Worm (Caenorhabditis elegans): ENCODE data around the gene srg-8.

The srg-8 gene

ce11 chrIII:6231880-6232279, 22.8 kb downstream of the srg-8 start:
- TF ChIP-seq hmg-1.2 (GFP tag; IDR thresholded peaks at IDR 0.05) (peak; percentile 68; the same call in 1 of the 2 replicates), nhr-80 (tag; optimal IDR thresholded peaks at IDR 0.05) (peak; percentile 68), rec-8 (tag; optimal IDR thresholded peaks at IDR 0.05) (no peak)

ce11 chrIII:6230870-6231269, 23.8 kb downstream of the srg-8 start, which contains the start of gene esyt-2:
TSS of gene esyt-2 (minus strand) at chrIII:6230970.
- no peak for TF ChIP-seq nfya-2 (GFP tag; IDR thresholded peaks at IDR 0.05)
- TF ChIP-seq ekl-4 (GFP tag; IDR thresholded peaks at IDR 0.05), result no peak
- no peak for TF ChIP-seq egl-18 (GFP tag; IDR thresholded peaks at IDR 0.05)
- no peak for TF ChIP-seq hlh-12 (tag; optimal IDR thresholded peaks at IDR 0.05)

ce11 chrIII:6221403-6221802, 33.2 kb downstream of the srg-8 start:
- TF ChIP-seq hmg-1.2 (GFP tag; IDR thresholded peaks at IDR 0.05) (peak; percentile 82), aptf-3 (GFP tag; IDR thresholded peaks at IDR 0.05) (no peak)

- TF ChIP-seq Y67H2A.10 (GFP tag; conservative IDR thresholded peaks at IDR 0.05) (no peak), dpl-1 (GFP tag; optimal IDR thresholded peaks at IDR 0.05) (peak; percentile 19), F33H1.4 (GFP tag; IDR thresholded peaks at IDR 0.05) (peak; percentile 18; the same call in 1 of the 2 replicates), madf-8 (GFP tag; conservative IDR thresholded peaks at IDR 0.05) (peak; percentile 31; the same call in 1 of the 2 replicates), rec-8 (tag; optimal IDR thresholded peaks at IDR 0.05) (no peak), madf-6 (GFP tag; IDR thresholded peaks at IDR 0.05) (peak; percentile 84), F52B5.7 (tag; optimal IDR thresholded peaks at IDR 0.05) (no peak), efl-1 (GFP tag; optimal IDR thresholded peaks at IDR 0.05) (peak; percentile 66)
Measured at ce11 chrIII:6216833-6217466, 37.7 kb downstream of the srg-8 start, which contains the start of gene hot-4. TSS of gene hot-4 (plus strand) at chrIII:6217416.

- no peak for TF ChIP-seq ztf-25 (GFP tag; IDR thresholded peaks at IDR 0.05)
- no peak for TF ChIP-seq tlf-1 (GFP tag; optimal IDR thresholded peaks at IDR 0.05)
- TF ChIP-seq lag-1 (GFP tag; IDR thresholded peaks at IDR 0.05), result no peak
- no peak for TF ChIP-seq snpc-1.3 (tag; optimal IDR thresholded peaks at IDR 0.05; ENCODE audit: insufficient read depth)
- TF ChIP-seq nfyb-1 (GFP tag; IDR thresholded peaks at IDR 0.05), result no peak
- TF ChIP-seq attf-6 (GFP tag; IDR thresholded peaks at IDR 0.05), result no peak
- TF ChIP-seq nhr-120 (GFP tag; IDR thresholded peaks at IDR 0.05), result no peak
- TF ChIP-seq egl-44 (GFP tag; IDR thresholded peaks at IDR 0.05), result no peak
- TF ChIP-seq F57A8.1 (GFP tag; optimal IDR thresholded peaks at IDR 0.05), result no peak
Measured at ce11 chrIII:6215943-6216342, 38.7 kb downstream of the srg-8 start.

ce11 chrIII:6215476-6215875, 39.2 kb downstream of the srg-8 start, which contains the start of gene C23G10.11:
TSS of gene C23G10.11 (minus strand) at chrIII:6215576.
- TF ChIP-seq ztf-6 (GFP tag; IDR thresholded peaks at IDR 0.05) (no peak), ztf-22 (GFP tag; optimal IDR thresholded peaks at IDR 0.05) (no peak), hmg-1.2 (GFP tag; IDR thresholded peaks at IDR 0.05) (no peak), K12H6.12 (tag; optimal IDR thresholded peaks at IDR 0.05) (no peak), aptf-3 (GFP tag; IDR thresholded peaks at IDR 0.05) (no peak), bed-2 (GFP tag; IDR thresholded peaks at IDR 0.05) (no peak), repo-1 (tag; optimal IDR thresholded peaks at IDR 0.05) (no peak), mcd-1 (GFP tag; IDR thresholded peaks at IDR 0.05) (no peak), C06A6.2 (GFP tag; conservative IDR thresholded peaks at IDR 0.05) (no peak), nhr-90 (tag; optimal IDR thresholded peaks at IDR 0.05) (no peak), ceh-40 (GFP tag; IDR thresholded peaks at IDR 0.05) (no peak), ztf-26 (tag; optimal IDR thresholded peaks at IDR 0.05) (no peak), snpc-4 (GFP tag; optimal IDR thresholded peaks at IDR 0.05) (no peak), snpc-4 (tag; optimal IDR thresholded peaks at IDR 0.05) (no peak), cebp-1 (GFP tag; IDR thresholded peaks at IDR 0.05) (no peak), cebp-1 (tag; optimal IDR thresholded peaks at IDR 0.05) (no peak), zfh-2 (GFP tag; conservative IDR thresholded peaks at IDR 0.05) (no peak), K11D2.4 (GFP tag; IDR thresholded peaks at IDR 0.05) (no peak), egl-44 (GFP tag; IDR thresholded peaks at IDR 0.05) (no peak), tbx-9 (tag; optimal IDR thresholded peaks at IDR 0.05; ENCODE audit: borderline replicate concordance) (no peak)
